Fruit fly (Drosophila melanogaster) whole organism, embryonic: ENCODE data around the gene CG32483.

Experiments used
- CG1024 ChIP-seq: fragments of 200-800 bp; sonication (Bioruptor generic); IDR thresholded peaks from 2 replicates; pipeline ENCODE4 v1.3.6; 2022; ENCODE audit warnings: missing biosample characterization, missing genetic modification characterization
- CG10274 ChIP-seq: fragments of 200-800 bp; sonication (Bioruptor generic); optimal IDR thresholded peaks from 3 replicates; lab custom pipeline; 2017; ENCODE audit warnings: missing biosample characterization, mild to moderate bottlenecking, missing genetic modification characterization
- CG10321 ChIP-seq: fragments of 200-800 bp; sonication (Bioruptor generic); IDR thresholded peaks from 2 replicates; pipeline ENCODE4 v1.3.6; 2022; ENCODE audit warnings: missing biosample characterization, missing genetic modification characterization
- CG10979 ChIP-seq: fragments of 200-800 bp; sonication (Bioruptor generic); optimal IDR thresholded peaks from 2 replicates; lab custom pipeline; 2018; ENCODE audit warnings: missing biosample characterization, mild to moderate bottlenecking, missing genetic modification characterization, moderate library complexity
- CG11695 ChIP-seq: fragments of 200-800 bp; sonication (Bioruptor generic); IDR thresholded peaks from 3 replicates; pipeline ENCODE4 v1.3.6; 2022; ENCODE audit warnings: missing biosample characterization, missing genetic modification characterization
- CG12391 ChIP-seq: fragments of 200-800 bp; sonication (Bioruptor generic); optimal IDR thresholded peaks from 3 replicates; lab custom pipeline; 2018; ENCODE audit warnings: missing biosample characterization, mild to moderate bottlenecking, missing genetic modification characterization, moderate library complexity
- CG13894 ChIP-seq: fragments of 200-800 bp; sonication (Bioruptor generic); optimal IDR thresholded peaks from 3 replicates; lab custom pipeline; 2018; ENCODE audit warnings: missing biosample characterization, mild to moderate bottlenecking, missing genetic modification characterization, moderate library complexity
- CG14050 ChIP-seq: fragments of 200-800 bp; sonication (Bioruptor generic); IDR thresholded peaks from 3 replicates; pipeline ENCODE4 v1.3.6; 2022; ENCODE audit warnings: missing biosample characterization, missing genetic modification characterization
- CG14710 ChIP-seq: fragments of 200-800 bp; sonication (Bioruptor generic); optimal IDR thresholded peaks from 3 replicates; lab custom pipeline; 2019; ENCODE audit warnings: missing biosample characterization, mild to moderate bottlenecking, missing genetic modification characterization, moderate library complexity
- CG14860 ChIP-seq: fragments of 200-800 bp; sonication (Bioruptor generic); IDR thresholded peaks from 3 replicates; pipeline ENCODE4 v1.3.6; 2022; ENCODE audit warnings: missing biosample characterization, missing genetic modification characterization; ENCODE audit not compliant: partially characterized antibody
- CG1529 ChIP-seq: fragments of 200-800 bp; sonication (Bioruptor generic); optimal IDR thresholded peaks from 3 replicates; lab custom pipeline; 2018; ENCODE audit warnings: missing biosample characterization, missing genetic modification characterization
- CG16863 ChIP-seq: fragments of 200-800 bp; sonication (Bioruptor generic); optimal IDR thresholded peaks from 3 replicates; lab custom pipeline; 2016; ENCODE audit warnings: missing biosample characterization, missing genetic modification characterization
- CG17912 ChIP-seq: fragments of 200-800 bp; sonication (Bioruptor generic); optimal IDR thresholded peaks from 2 replicates; lab custom pipeline; 2018; ENCODE audit warnings: missing biosample characterization, mild to moderate bottlenecking, missing genetic modification characterization
- CG18476 ChIP-seq: fragments of 200-800 bp; sonication (Bioruptor generic); optimal IDR thresholded peaks from 2 replicates; lab custom pipeline; 2016; ENCODE audit warnings: missing biosample characterization, mild to moderate bottlenecking, missing genetic modification characterization
- CG2199 ChIP-seq: fragments of 200-800 bp; sonication (Bioruptor generic); IDR thresholded peaks from 3 replicates; pipeline ENCODE4 v1.3.6; 2022; ENCODE audit warnings: missing biosample characterization, missing genetic modification characterization
- CG3838 ChIP-seq: fragments of 200-800 bp; sonication (Bioruptor generic); optimal IDR thresholded peaks from 3 replicates; lab custom pipeline; 2016; ENCODE audit warnings: missing biosample characterization, missing genetic modification characterization
- CG4328 ChIP-seq: fragments of 200-800 bp; sonication (Bioruptor generic); optimal IDR thresholded peaks from 3 replicates; lab custom pipeline; 2017; ENCODE audit warnings: missing biosample characterization, missing genetic modification reagents, missing genetic modification characterization
- CG6654 ChIP-seq: fragments of 200-800 bp; sonication (Bioruptor generic); optimal IDR thresholded peaks from 2 replicates; lab custom pipeline; 2017; ENCODE audit warnings: missing biosample characterization, mild to moderate bottlenecking, missing genetic modification characterization
- CG6689 ChIP-seq: fragments of 200-800 bp; sonication (Bioruptor generic); IDR thresholded peaks from 2 replicates; pipeline ENCODE4 v1.3.6; 2022; ENCODE audit warnings: missing biosample characterization, missing genetic modification characterization
- CG6765 ChIP-seq: fragments of 200-800 bp; sonication (Bioruptor generic); optimal IDR thresholded peaks from 3 replicates; lab custom pipeline; 2017; ENCODE audit warnings: missing biosample characterization, mild to moderate bottlenecking, missing genetic modification characterization
- CG7839 ChIP-seq: fragments of 200-800 bp; sonication (Bioruptor generic); optimal IDR thresholded peaks from 3 replicates; lab custom pipeline; 2018; ENCODE audit warnings: missing biosample characterization, mild to moderate bottlenecking, missing genetic modification characterization, moderate library complexity
- CG8478 ChIP-seq: fragments of >200 bp; optimal IDR thresholded peaks from 2 replicates; lab custom pipeline; 2018
- CG9797 ChIP-seq: fragments of 200-800 bp; sonication (Bioruptor generic); optimal IDR thresholded peaks from 3 replicates; lab custom pipeline; 2018; ENCODE audit warnings: missing biosample characterization, mild to moderate bottlenecking, missing genetic modification characterization
- CrebB ChIP-seq: fragments of 200-800 bp; sonication (Bioruptor generic); optimal IDR thresholded peaks from 3 replicates; lab custom pipeline; 2018; ENCODE audit warnings: missing biosample characterization, mild to moderate bottlenecking, missing genetic modification characterization
- D ChIP-seq, 2 experiments: fragments of 200-800 bp in 1 of 2; fragments of >200 bp in 1 of 2; sonication (Bioruptor generic) in 1 of 2; optimal IDR thresholded peaks; 2 replicates in 1 of 2; 3 replicates in 1 of 2; lab custom pipeline; 2017; ENCODE audit warnings: mild to moderate bottlenecking in 1 of 2, missing biosample characterization in 1 of 2, missing genetic modification characterization in 1 of 2, missing genetic modification reagents in 1 of 2
- Dp ChIP-seq: fragments of 200-800 bp; sonication (Bioruptor generic); optimal IDR thresholded peaks from 2 replicates; lab custom pipeline; 2018; ENCODE audit warnings: missing biosample characterization, mild to moderate bottlenecking, missing genetic modification characterization, moderate library complexity
- Drgx ChIP-seq: fragments of 200-800 bp; sonication (Bioruptor generic); IDR thresholded peaks from 2 replicates; pipeline ENCODE4 v1.3.6; 2022; ENCODE audit warnings: missing biosample characterization, missing genetic modification characterization
- E2f2 ChIP-seq: fragments of 200-800 bp; sonication (Bioruptor generic); IDR thresholded peaks from 2 replicates; pipeline ENCODE4 v1.3.6; 2022; ENCODE audit warnings: missing biosample characterization, missing genetic modification characterization
- H2.0 ChIP-seq: fragments of 200-800 bp; sonication (Bioruptor generic); IDR thresholded peaks from 2 replicates; pipeline ENCODE4 v1.3.6; 2022; ENCODE audit warnings: missing biosample characterization, missing genetic modification characterization
- HLH3B ChIP-seq: fragments of 200-800 bp; sonication (Bioruptor generic); IDR thresholded peaks from 2 replicates; pipeline ENCODE4 v1.3.6; 2022; ENCODE audit warnings: missing biosample characterization, missing genetic modification characterization
- HLHmδ ChIP-seq: fragments of 200-800 bp; sonication (Bioruptor generic); optimal IDR thresholded peaks from 2 replicates; lab custom pipeline; 2018; ENCODE audit warnings: missing biosample characterization, mild to moderate bottlenecking, missing genetic modification characterization, moderate library complexity
- Mad ChIP-seq: fragments of 200-800 bp; sonication (Bioruptor generic); optimal IDR thresholded peaks from 2 replicates; lab custom pipeline; 2016; ENCODE audit warnings: missing biosample characterization, missing genetic modification characterization
- Sry-δ ChIP-seq: fragments of 200-800 bp; sonication (Bioruptor generic); optimal IDR thresholded peaks from 2 replicates; lab custom pipeline; 2016; ENCODE audit warnings: missing biosample characterization, missing genetic modification characterization
- cato ChIP-seq: fragments of 200-800 bp; sonication (Bioruptor generic); optimal IDR thresholded peaks from 2 replicates; lab custom pipeline; 2016; ENCODE audit warnings: missing biosample characterization, missing genetic modification characterization, borderline replicate concordance
- chinmo ChIP-seq: fragments of 200-800 bp; sonication (Bioruptor generic); IDR thresholded peaks from 4 replicates; pipeline ENCODE4 v1.3.6; 2022; ENCODE audit warnings: missing biosample characterization, missing genetic modification characterization; ENCODE audit not compliant: partially characterized antibody
- croc ChIP-seq: fragments of 200-800 bp; sonication (Bioruptor generic); conservative IDR thresholded peaks from 3 replicates; pipeline ENCODE4 v1.3.6; 2022; ENCODE audit warnings: missing biosample characterization, missing genetic modification characterization
- emc ChIP-seq: fragments of 200-800 bp; sonication (Bioruptor generic); optimal IDR thresholded peaks from 2 replicates; lab custom pipeline; 2016; ENCODE audit warnings: missing biosample characterization, missing genetic modification characterization
- en ChIP-seq: fragments of 200-800 bp; sonication (Bioruptor generic); optimal IDR thresholded peaks from 2 replicates; lab custom pipeline; 2016; ENCODE audit warnings: missing biosample characterization, missing genetic modification characterization
- lola ChIP-seq, 3 experiments: fragments of >200 bp in 2 of 3; fragments of 200-800 bp in 1 of 3; sonication (Bioruptor generic) in 1 of 3; optimal IDR thresholded peaks; 2 replicates each; lab custom pipeline; 2017 to 2019; ENCODE audit warnings: missing biosample characterization in 3 of 3, missing genetic modification characterization in 3 of 3, mild to moderate bottlenecking in 1 of 3, moderate library complexity in 1 of 3
- nmo ChIP-seq: fragments of 200-800 bp; sonication (Bioruptor generic); optimal IDR thresholded peaks from 2 replicates; lab custom pipeline; 2018; ENCODE audit warnings: missing biosample characterization, mild to moderate bottlenecking, missing genetic modification characterization, moderate library complexity
- p53 ChIP-seq: fragments of 200-800 bp; sonication (Bioruptor generic); optimal IDR thresholded peaks from 2 replicates; lab custom pipeline; 2016; ENCODE audit warnings: missing biosample characterization, missing genetic modification characterization
- pita ChIP-seq: fragments of 200-800 bp; sonication (Bioruptor generic); optimal IDR thresholded peaks from 2 replicates; lab custom pipeline; 2017; ENCODE audit warnings: missing biosample characterization, mild to moderate bottlenecking, missing genetic modification characterization
- scrt ChIP-seq: fragments of 200-800 bp; sonication (Bioruptor generic); optimal IDR thresholded peaks from 2 replicates; lab custom pipeline; 2018; ENCODE audit warnings: missing biosample characterization, mild to moderate bottlenecking, missing genetic modification characterization, moderate library complexity
- sob ChIP-seq: fragments of 200-800 bp; sonication (Bioruptor generic); IDR thresholded peaks from 2 replicates; pipeline ENCODE4 v1.3.6; 2022; ENCODE audit warnings: missing biosample characterization, missing genetic modification characterization
- stwl ChIP-seq: fragments of 200-800 bp; sonication (Bioruptor generic); optimal IDR thresholded peaks from 3 replicates; lab custom pipeline; 2018; ENCODE audit warnings: missing biosample characterization, mild to moderate bottlenecking, missing genetic modification characterization, moderate library complexity
- tin ChIP-seq: fragments of 200-800 bp; sonication (Bioruptor generic); optimal IDR thresholded peaks from 3 replicates; lab custom pipeline; 2016; ENCODE audit warnings: missing biosample characterization, missing genetic modification characterization
- tll ChIP-seq, 2 experiments: fragments of 200-800 bp in 1 of 2; fragments of >200 bp in 1 of 2; sonication (Bioruptor generic) in 1 of 2; optimal IDR thresholded peaks; 2 replicates each; lab custom pipeline; 2017 to 2019; ENCODE audit warnings: missing biosample characterization in 2 of 2, missing genetic modification characterization in 2 of 2, mild to moderate bottlenecking in 1 of 2, moderate library complexity in 1 of 2
- toy ChIP-seq: fragments of 200-800 bp; sonication (Bioruptor generic); IDR thresholded peaks from 2 replicates; pipeline ENCODE4 v1.3.6; 2022; ENCODE audit warnings: missing biosample characterization, missing genetic modification characterization
- vfl ChIP-seq: fragments of 200-800 bp; sonication (Bioruptor generic); optimal IDR thresholded peaks from 2 replicates; lab custom pipeline; 2016; ENCODE audit warnings: missing biosample characterization, missing genetic modification characterization
- yki ChIP-seq: fragments of >200 bp; optimal IDR thresholded peaks from 3 replicates; lab custom pipeline; 2018

CG32483 gene

dm6 chr3L:698748-699367 is 9.0 kb upstream of the CG32483 start, which contains the start of gene CG13894 (continued):
- TF ChIP-seq Mad (GFP tag; lab: Kevin White, UChicago) (no peak), yki (lab: Kevin White, UChicago) (no peak), HLHmδ (GFP tag; lab: Kevin White, UChicago) (no peak), CG10274 (GFP tag; lab: Kevin White, UChicago) (peak; percentile 21), H2.0 (GFP tag; lab: Robert Waterston, UW) (no peak), CG18476 (GFP tag; lab: Kevin White, UChicago) (no peak), CG9797 (no peak), cato (GFP tag; lab: Kevin White, UChicago) (no peak), E2f2 (GFP tag; lab: Robert Waterston, UW) (no peak), CG6765 (GFP tag; lab: Kevin White, UChicago) (no peak), CG10321 (GFP tag; lab: Robert Waterston, UW) (no peak), p53 (GFP tag; lab: Kevin White, UChicago) (no peak), CG7839 (tag; lab: Kevin White, UChicago) (no peak), HLH3B (GFP tag; lab: Robert Waterston, UW) (no peak), chinmo (GFP tag; lab: Robert Waterston, UW) (peak; percentile 82; the same call in 2 of the 4 replicates), stwl (tag; lab: Kevin White, UChicago) (no peak), CG6654 (GFP tag; lab: Kevin White, UChicago) (no peak), tin (GFP tag; lab: Kevin White, UChicago) (no peak), CG1529 (GFP tag; lab: Kevin White, UChicago) (no peak), CG14860 (GFP tag; lab: Robert Waterston, UW) (no peak), CG13894 (tag; lab: Kevin White, UChicago) (peak; percentile 100), CG6689 (GFP tag; lab: Robert Waterston, UW) (no peak), CG10979 (tag; lab: Kevin White, UChicago) (peak; percentile 53), Dp (GFP tag; lab: Kevin White, UChicago) (no peak), D (optimal IDR thresholded peaks at IDR 0.05; lab: Kevin White, UChicago) (no peak), D (GFP tag; optimal IDR thresholded peaks at IDR 0.05; lab: Kevin White, UChicago) (no peak), en (GFP tag; lab: Kevin White, UChicago) (no peak), emc (GFP tag; lab: Kevin White, UChicago) (no peak), Sry-δ (GFP tag; lab: Kevin White, UChicago) (no peak), croc (GFP tag; lab: Robert Waterston, UW) (no peak), Drgx (GFP tag; lab: Robert Waterston, UW) (peak; percentile 31; the same call in 1 of the 2 replicates), CG3838 (GFP tag; lab: Kevin White, UChicago) (peak; percentile 12), CG16863 (no peak), CG14050 (GFP tag; lab: Robert Waterston, UW) (no peak), pita (GFP tag; lab: Kevin White, UChicago) (no peak), CrebB (no peak), CG14710 (tag; lab: Kevin White, UChicago) (no peak), CG11695 (peak; percentile 13; the same call in 1 of the 3 replicates), CG17912 (GFP tag; lab: Kevin White, UChicago) (no peak), scrt (no peak), CG2199 (GFP tag; lab: Robert Waterston, UW) (peak; percentile 92), CG1024 (GFP tag; lab: Robert Waterston, UW) (no peak), CG12391 (tag; lab: Kevin White, UChicago) (no peak), lola (GFP tag; optimal IDR thresholded peaks at IDR 0.05; lab: Kevin White, UChicago) (no peak), nmo (no peak), toy (GFP tag; lab: Robert Waterston, UW) (no peak), sob (peak; percentile 29; the same call in 1 of the 2 replicates), CG4328 (no peak), tll (GFP tag; optimal IDR thresholded peaks at IDR 0.05; lab: Kevin White, UChicago) (no peak), vfl (GFP tag; lab: Kevin White, UChicago) (no peak), CG8478 (lab: Kevin White, UChicago) (no peak)
